Worm (Caenorhabditis elegans): ENCODE data around the gene sec-5.

Gene sec-5

ce11 chrII:9189648-9190047, 12.7 kb upstream of the sec-5 start (continued):
- TF ChIP-seq dve-1 (tag; optimal IDR thresholded peaks at IDR 0.05; ENCODE audit: insufficient read depth): no peak
- no peak for TF ChIP-seq lin-15B (tag; optimal IDR thresholded peaks at IDR 0.05)

ce11 chrII:9188380-9188779, 11.4 kb upstream of the sec-5 start, which contains the start of gene sym-2:
Gene sym-2 (minus strand): TSS chrII:9188480.
- TF ChIP-seq nhr-76 (tag; optimal IDR thresholded peaks at IDR 0.05) (no peak), F26F4.8 (GFP tag; conservative IDR thresholded peaks at IDR 0.05) (no peak), ztf-11 (tag; optimal IDR thresholded peaks at IDR 0.05) (no peak), nhr-25 (tag; optimal IDR thresholded peaks at IDR 0.05; ENCODE audit: borderline replicate concordance, insufficient read depth) (no peak)

ce11 chrII:9185915-9186314, 9.0 kb upstream of the sec-5 start:
- TF ChIP-seq pha-4 (GFP tag; IDR thresholded peaks at IDR 0.05) (no peak), pha-4 (tag; optimal IDR thresholded peaks at IDR 0.05) (peak; percentile 87), R02D3.7 (tag; optimal IDR thresholded peaks at IDR 0.05) (no peak), unc-62 (GFP tag; optimal IDR thresholded peaks at IDR 0.05 in 1 of 2) (peak in 1 of 2 experiments; percentile 58), unc-62 (tag; optimal IDR thresholded peaks at IDR 0.05) (no peak), nhr-6 (tag; optimal IDR thresholded peaks at IDR 0.05) (peak; percentile 29)

- no peak for TF ChIP-seq daf-16 (GFP tag; optimal IDR thresholded peaks at IDR 0.05)
- peak; percentile 48 for TF ChIP-seq daf-16 (tag; optimal IDR thresholded peaks at IDR 0.05)
- no peak for TF ChIP-seq nhr-11 (tag; optimal IDR thresholded peaks at IDR 0.05)
- no peak for TF ChIP-seq zfp-2 (tag; optimal IDR thresholded peaks at IDR 0.05)
- TF ChIP-seq nhr-111 (GFP tag; optimal IDR thresholded peaks at IDR 0.05): no peak
- TF ChIP-seq hlh-11 (tag; optimal IDR thresholded peaks at IDR 0.05): peak; percentile 26
- peak; percentile 41 for TF ChIP-seq dve-1 (tag; optimal IDR thresholded peaks at IDR 0.05; ENCODE audit: insufficient read depth)
- TF ChIP-seq T26A8.4 (GFP tag; IDR thresholded peaks at IDR 0.05): no peak
- peak; percentile 85 for TF ChIP-seq pqm-1 (tag; optimal IDR thresholded peaks at IDR 0.05)
- TF ChIP-seq nhr-28 (tag; optimal IDR thresholded peaks at IDR 0.05): peak; percentile 65
- TF ChIP-seq mes-2 (tag; optimal IDR thresholded peaks at IDR 0.05; ENCODE audit: poor library complexity, severe bottlenecking): peak; percentile 4
- no peak for TF ChIP-seq hlh-30 (tag; optimal IDR thresholded peaks at IDR 0.05; ENCODE audit: insufficient read depth)
- TF ChIP-seq Y105C5A.15 (GFP tag; IDR thresholded peaks at IDR 0.05): no peak
- no peak for TF ChIP-seq lin-15B (tag; optimal IDR thresholded peaks at IDR 0.05)
- no peak for TF ChIP-seq daf-19 (GFP tag; conservative IDR thresholded peaks at IDR 0.05)
- TF ChIP-seq pha-4 (GFP tag; IDR thresholded peaks at IDR 0.05): no peak
- TF ChIP-seq pha-4 (tag; optimal IDR thresholded peaks at IDR 0.05): no peak
- no peak for TF ChIP-seq hmg-1.1 (GFP tag; IDR thresholded peaks at IDR 0.05)
Observed at ce11 chrII:9181155-9181554, 4.2 kb upstream of the sec-5 start.

- TF ChIP-seq aha-1 (tag) (no peak), unc-62 (GFP tag; optimal IDR thresholded peaks at IDR 0.05 in 1 of 2) (peak in 1 of 2 experiments; percentile 78), unc-62 (tag; optimal IDR thresholded peaks at IDR 0.05) (no peak), ceh-28 (tag; optimal IDR thresholded peaks at IDR 0.05) (no peak)
Observed at ce11 chrII:9178811-9179210, 1.9 kb upstream of the sec-5 start.

- TF ChIP-seq unc-62 (GFP tag; optimal IDR thresholded peaks at IDR 0.05 in 1 of 2) (peak in 1 of 2 experiments; percentile 88), unc-62 (tag; optimal IDR thresholded peaks at IDR 0.05) (no peak), nhr-77 (tag; optimal IDR thresholded peaks at IDR 0.05) (no peak)
Observed at ce11 chrII:9176523-9176922, 429 bp downstream of the sec-5 start.

- TF ChIP-seq aly-2 (tag; optimal IDR thresholded peaks at IDR 0.05) (no peak), daf-19 (GFP tag; conservative IDR thresholded peaks at IDR 0.05) (no peak), nhr-237 (tag; optimal IDR thresholded peaks at IDR 0.05) (no peak), skn-1 (tag; optimal IDR thresholded peaks at IDR 0.05) (no peak), unc-62 (GFP tag; optimal IDR thresholded peaks at IDR 0.05 in 1 of 2) (peak in 1 of 2 experiments; percentile 94), unc-62 (tag; optimal IDR thresholded peaks at IDR 0.05) (no peak), sdz-12 (GFP tag; optimal IDR thresholded peaks at IDR 0.05) (no peak), ztf-11 (tag; optimal IDR thresholded peaks at IDR 0.05) (no peak)
Observed at ce11 chrII:9173471-9173870, 3.5 kb downstream of the sec-5 start.

Data from whole organism, L4 larva.